Fruit fly (Drosophila melanogaster) whole organism, embryonic: Measurements from ENCODE around the gene Ntf-2.

Experiments
- Awh ChIP-seq: fragments of 200-800 bp; sonication (Bioruptor generic); IDR thresholded peaks from 2 replicates; pipeline ENCODE4, ENCODE4 v1.3.6; 2022; ENCODE audit warnings: missing biosample characterization, missing genetic modification characterization
- Bdp1 ChIP-seq: fragments of 200-800 bp; sonication (Bioruptor generic); optimal IDR thresholded peaks from 3 replicates; lab custom pipeline; 2016; ENCODE audit warnings: missing biosample characterization, missing genetic modification characterization
- CG10274 ChIP-seq: fragments of 200-800 bp; sonication (Bioruptor generic); optimal IDR thresholded peaks from 3 replicates; lab custom pipeline; 2017; ENCODE audit warnings: missing biosample characterization, mild to moderate bottlenecking, missing genetic modification characterization
- CG10321 ChIP-seq: fragments of 200-800 bp; sonication (Bioruptor generic); IDR thresholded peaks from 2 replicates; pipeline ENCODE4 v1.3.6; 2022; ENCODE audit warnings: missing biosample characterization, missing genetic modification characterization
- CG10565 ChIP-seq: fragments of 200-800 bp; sonication (Bioruptor generic); optimal IDR thresholded peaks from 3 replicates; lab custom pipeline; 2016; ENCODE audit warnings: missing biosample characterization, mild to moderate bottlenecking, missing genetic modification characterization
- CG12744 ChIP-seq: fragments of 200-800 bp; sonication (Bioruptor generic); optimal IDR thresholded peaks from 2 replicates; lab custom pipeline; 2016; ENCODE audit warnings: missing biosample characterization, missing genetic modification characterization
- CG13123 ChIP-seq: fragments of 200-800 bp; sonication (Bioruptor generic); optimal IDR thresholded peaks from 2 replicates; lab custom pipeline; 2016; ENCODE audit warnings: missing biosample characterization, missing genetic modification characterization
- CG13287 ChIP-seq: fragments of 200-800 bp; sonication (Bioruptor generic); IDR thresholded peaks from 2 replicates; pipeline ENCODE4 v1.3.6; 2022; ENCODE audit warnings: missing biosample characterization, missing genetic modification characterization; ENCODE audit not compliant: partially characterized antibody
- CG13775 ChIP-seq: fragments of 200-800 bp; sonication (Bioruptor generic); optimal IDR thresholded peaks from 3 replicates; lab custom pipeline; 2017; ENCODE audit warnings: missing biosample characterization, mild to moderate bottlenecking, missing genetic modification characterization
- CG18011 ChIP-seq: fragments of 200-800 bp; sonication (Bioruptor generic); optimal IDR thresholded peaks from 2 replicates; lab custom pipeline; 2017; ENCODE audit warnings: missing biosample characterization, missing genetic modification characterization, mild to moderate bottlenecking, moderate library complexity, missing genotype
- CG18599 ChIP-seq: fragments of 200-800 bp; sonication (Bioruptor generic); optimal IDR thresholded peaks from 3 replicates; lab custom pipeline; 2017; ENCODE audit warnings: missing biosample characterization, missing genetic modification characterization, mild to moderate bottlenecking, moderate library complexity, missing genetic modification reagents
- CG4328 ChIP-seq: fragments of 200-800 bp; sonication (Bioruptor generic); optimal IDR thresholded peaks from 3 replicates; lab custom pipeline; 2017; ENCODE audit warnings: missing biosample characterization, missing genetic modification reagents, missing genetic modification characterization
- CG6654 ChIP-seq: fragments of 200-800 bp; sonication (Bioruptor generic); optimal IDR thresholded peaks from 2 replicates; lab custom pipeline; 2017; ENCODE audit warnings: missing biosample characterization, mild to moderate bottlenecking, missing genetic modification characterization
- CG6791 ChIP-seq: fragments of 200-800 bp; sonication (Bioruptor generic); IDR thresholded peaks from 3 replicates; pipeline ENCODE4 v1.3.6; 2022; ENCODE audit warnings: missing biosample characterization, missing genetic modification characterization; ENCODE audit not compliant: partially characterized antibody
- CG6813 ChIP-seq: fragments of 200-800 bp; sonication (Bioruptor generic); optimal IDR thresholded peaks from 2 replicates; lab custom pipeline; 2017; ENCODE audit warnings: missing biosample characterization, missing genetic modification characterization, mild to moderate bottlenecking, moderate library complexity, missing genetic modification reagents
- CG7271 ChIP-seq: fragments of 200-800 bp; sonication (Bioruptor generic); optimal IDR thresholded peaks from 2 replicates; lab custom pipeline; 2018; ENCODE audit warnings: missing biosample characterization, mild to moderate bottlenecking, missing genetic modification characterization, moderate library complexity
- CG8359 ChIP-seq: fragments of 200-800 bp; sonication (Bioruptor generic); optimal IDR thresholded peaks from 2 replicates; lab custom pipeline; 2017; ENCODE audit warnings: missing biosample characterization, mild to moderate bottlenecking, missing genetic modification characterization, borderline replicate concordance
- CG8478 ChIP-seq: fragments of >200 bp; optimal IDR thresholded peaks from 2 replicates; lab custom pipeline; 2018
- CTCF ChIP-seq: fragments of 200-800 bp; sonication (Bioruptor generic); optimal IDR thresholded peaks from 2 replicates; lab custom pipeline; 2017; ENCODE audit warnings: missing biosample characterization, mild to moderate bottlenecking, missing genetic modification characterization, moderate library complexity
- Dbx ChIP-seq: fragments of 200-800 bp; sonication (Bioruptor generic); IDR thresholded peaks from 3 replicates; pipeline ENCODE4 v1.3.6; 2022; ENCODE audit warnings: missing biosample characterization, missing genetic modification characterization
- Dref ChIP-seq: fragments of 200-800 bp; sonication (Bioruptor generic); IDR thresholded peaks from 2 replicates; pipeline ENCODE4 v1.3.6; 2022; ENCODE audit warnings: missing biosample characterization, missing genetic modification characterization
- HLH4C ChIP-seq: fragments of 200-800 bp; sonication (Bioruptor generic); IDR thresholded peaks from 3 replicates; pipeline ENCODE4 v1.3.6; 2022; ENCODE audit warnings: missing biosample characterization, missing genetic modification characterization; ENCODE audit not compliant: partially characterized antibody
- Hr39 ChIP-seq: fragments of >200 bp; optimal IDR thresholded peaks from 2 replicates; lab custom pipeline; 2017
- Kr ChIP-seq: fragments of 200-800 bp; sonication (Bioruptor generic); optimal IDR thresholded peaks from 2 replicates; lab custom pipeline; 2017; ENCODE audit warnings: missing biosample characterization, mild to moderate bottlenecking, missing genetic modification characterization
- Mad ChIP-seq: fragments of 200-800 bp; sonication (Bioruptor generic); optimal IDR thresholded peaks from 2 replicates; lab custom pipeline; 2016; ENCODE audit warnings: missing biosample characterization, missing genetic modification characterization
- PHDP ChIP-seq: fragments of 200-800 bp; sonication (Bioruptor generic); optimal IDR thresholded peaks from 3 replicates; lab custom pipeline; 2018; ENCODE audit warnings: missing biosample characterization, mild to moderate bottlenecking, missing genetic modification characterization, moderate library complexity
- Ravus ChIP-seq: fragments of 200-800 bp; sonication (Bioruptor generic); IDR thresholded peaks from 2 replicates; pipeline ENCODE4 v1.3.6; 2022; ENCODE audit warnings: missing biosample characterization, missing genetic modification characterization
- aop ChIP-seq: fragments of 200-800 bp; sonication (Bioruptor generic); IDR thresholded peaks from 2 replicates; pipeline ENCODE4 v1.3.6; 2022; ENCODE audit warnings: missing biosample characterization, missing genetic modification characterization
- bab2 ChIP-seq: fragments of 200-800 bp; sonication (Bioruptor generic); optimal IDR thresholded peaks from 2 replicates; lab custom pipeline; 2016; ENCODE audit warnings: missing biosample characterization, missing genetic modification characterization
- bsh ChIP-seq, 2 experiments: fragments of 200-800 bp; sonication (Bioruptor generic); optimal IDR thresholded peaks; 2 replicates each; lab custom pipeline; 2017 to 2018; ENCODE audit warnings: mild to moderate bottlenecking in 2 of 2, missing biosample characterization in 2 of 2, missing genetic modification characterization in 2 of 2, moderate library complexity in 1 of 2
- crc ChIP-seq: fragments of 200-800 bp; sonication (Bioruptor generic); optimal IDR thresholded peaks from 2 replicates; lab custom pipeline; 2016; ENCODE audit warnings: missing biosample characterization, missing genetic modification characterization
- da ChIP-seq: fragments of 200-800 bp; sonication (Bioruptor generic); optimal IDR thresholded peaks from 2 replicates; lab custom pipeline; 2016; ENCODE audit warnings: missing biosample characterization, missing genetic modification characterization
- dysf ChIP-seq: fragments of 200-800 bp; sonication (Bioruptor generic); IDR thresholded peaks from 3 replicates; pipeline ENCODE4 v1.3.6; 2022; ENCODE audit warnings: missing biosample characterization, missing genetic modification characterization
- esg ChIP-seq: fragments of 200-800 bp; sonication (Bioruptor generic); conservative IDR thresholded peaks from 2 replicates; pipeline ENCODE4 v1.3.6; 2022; ENCODE audit warnings: missing biosample characterization, missing genetic modification characterization
- exex ChIP-seq: fragments of 200-800 bp; sonication (Bioruptor generic); optimal IDR thresholded peaks from 4 replicates; lab custom pipeline; 2018; ENCODE audit warnings: missing biosample characterization, mild to moderate bottlenecking, missing genetic modification characterization, moderate library complexity
- fd102C ChIP-seq: fragments of 200-800 bp; sonication (Bioruptor generic); optimal IDR thresholded peaks from 2 replicates; lab custom pipeline; 2018; ENCODE audit warnings: missing biosample characterization, mild to moderate bottlenecking, missing genetic modification characterization, moderate library complexity
- ind ChIP-seq: fragments of 200-800 bp; sonication (Bioruptor generic); optimal IDR thresholded peaks from 3 replicates; lab custom pipeline; 2016; ENCODE audit warnings: missing biosample characterization, missing genetic modification characterization
- inv ChIP-seq: fragments of 200-800 bp; sonication (Bioruptor generic); IDR thresholded peaks from 2 replicates; pipeline ENCODE4 v1.3.6; 2022; ENCODE audit warnings: missing biosample characterization, missing genetic modification characterization; ENCODE audit not compliant: partially characterized antibody
- onecut ChIP-seq: fragments of 200-800 bp; sonication (Bioruptor generic); IDR thresholded peaks from 2 replicates; pipeline ENCODE4 v1.3.6; 2022; ENCODE audit warnings: missing biosample characterization, missing genetic modification characterization
- pfk ChIP-seq: fragments of 200-800 bp; sonication (Bioruptor generic); optimal IDR thresholded peaks from 2 replicates; lab custom pipeline; 2018; ENCODE audit warnings: missing biosample characterization, mild to moderate bottlenecking, missing genetic modification characterization, moderate library complexity
- pita ChIP-seq: fragments of 200-800 bp; sonication (Bioruptor generic); optimal IDR thresholded peaks from 2 replicates; lab custom pipeline; 2017; ENCODE audit warnings: missing biosample characterization, mild to moderate bottlenecking, missing genetic modification characterization
- pnt ChIP-seq: fragments of 200-800 bp; sonication (Bioruptor generic); optimal IDR thresholded peaks from 3 replicates; lab custom pipeline; 2016; ENCODE audit warnings: missing biosample characterization, missing genetic modification characterization
- prd ChIP-seq, 3 experiments: fragments of >200 bp in 2 of 3; fragments of 200-800 bp in 1 of 3; sonication (Bioruptor generic) in 1 of 3; optimal IDR thresholded peaks in 2 of 3; IDR thresholded peaks in 1 of 3; 2 replicates in 2 of 3; 3 replicates in 1 of 3; pipeline versions ENCODE4 v1.3.6 to Lab custom; 2017 to 2022; ENCODE audit warnings: missing biosample characterization in 1 of 3, missing genetic modification characterization in 1 of 3
- sd ChIP-seq: fragments of 200-800 bp; sonication (Bioruptor generic); optimal IDR thresholded peaks from 3 replicates; lab custom pipeline; 2018; ENCODE audit warnings: missing biosample characterization, mild to moderate bottlenecking, missing genetic modification characterization, moderate library complexity
- sens ChIP-seq: fragments of 200-800 bp; sonication (Bioruptor generic); peaks from one replicate; lab custom pipeline; 2016; ENCODE audit warnings: missing biosample characterization, missing genetic modification characterization
- slp2 ChIP-seq: fragments of 200-800 bp; sonication (Bioruptor generic); optimal IDR thresholded peaks from 2 replicates; lab custom pipeline; 2016; ENCODE audit warnings: missing biosample characterization, missing genetic modification characterization
- ttk ChIP-seq: fragments of 200-800 bp; sonication (Bioruptor generic); IDR thresholded peaks from 2 replicates; pipeline ENCODE4 v2.1.2; 2022; ENCODE audit warnings: missing biosample characterization, missing genetic modification characterization
- unc-4 ChIP-seq: fragments of 200-800 bp; sonication (Bioruptor generic); IDR thresholded peaks from 2 replicates; pipeline ENCODE4 v1.3.6; 2022; ENCODE audit warnings: missing biosample characterization, missing genetic modification characterization; ENCODE audit not compliant: partially characterized antibody
- yki ChIP-seq: fragments of >200 bp; optimal IDR thresholded peaks from 3 replicates; lab custom pipeline; 2018
- zen ChIP-seq: fragments of 200-800 bp; sonication (Bioruptor generic); optimal IDR thresholded peaks from 3 replicates; lab custom pipeline; 2018; ENCODE audit warnings: missing biosample characterization, mild to moderate bottlenecking, missing genetic modification characterization, moderate library complexity

Ntf-2 gene

dm6 chrX:21044831-21045447, 9.7 kb downstream of the Ntf-2 start, which contains the start of gene Cbs (continued):
- TF ChIP-seq ttk (GFP tag; lab: Robert Waterston, UW) (peak; percentile 43; the same call in 1 of the 2 replicates), onecut (GFP tag; lab: Robert Waterston, UW) (peak; percentile 8), Dbx (GFP tag; lab: Robert Waterston, UW) (peak; percentile 63), esg (GFP tag; lab: Robert Waterston, UW) (peak; percentile 63), inv (no peak), Dref (GFP tag; lab: Robert Waterston, UW) (no peak), CG18599 (peak; percentile 71), CG6654 (GFP tag; lab: Kevin White, UChicago) (no peak), dysf (GFP tag; lab: Robert Waterston, UW) (peak; percentile 71), CG10565 (GFP tag; lab: Kevin White, UChicago) (no peak), CG13287 (peak; percentile 13; the same call in 1 of the 2 replicates), prd (optimal IDR thresholded peaks at IDR 0.05; lab: Kevin White, UChicago) (no peak), prd (GFP tag; IDR thresholded peaks at IDR 0.05; lab: Robert Waterston, UW) (peak; percentile 78), bsh (GFP tag; optimal IDR thresholded peaks at IDR 0.05; lab: Kevin White, UChicago) (peak in 1 of 2 experiments; percentile 59), CG12744 (GFP tag; lab: Kevin White, UChicago) (no peak), pita (GFP tag; lab: Kevin White, UChicago) (no peak), CG8478 (lab: Kevin White, UChicago) (no peak), pfk (GFP tag; lab: Kevin White, UChicago) (no peak), Mad (GFP tag; lab: Kevin White, UChicago) (no peak), CG13775 (GFP tag; lab: Kevin White, UChicago) (peak; percentile 74), CTCF (no peak), CG8359 (GFP tag; lab: Kevin White, UChicago) (peak; percentile 15), CG4328 (GFP tag; lab: Kevin White, UChicago) (peak; percentile 62), CG6791 (no peak), Kr (no peak), bab2 (no peak), CG10321 (GFP tag; lab: Robert Waterston, UW) (peak; percentile 37; the same call in 1 of the 2 replicates), fd102C (GFP tag; lab: Kevin White, UChicago) (no peak), sd (tag; lab: Kevin White, UChicago) (no peak), Awh (GFP tag; lab: Robert Waterston, UW) (peak; percentile 34; the same call in 1 of the 2 replicates), CG18011 (no peak), CG7271 (no peak), crc (GFP tag; lab: Kevin White, UChicago) (no peak), Ravus (GFP tag; lab: Robert Waterston, UW) (peak; percentile 23; the same call in 1 of the 2 replicates), aop (GFP tag; lab: Robert Waterston, UW) (no peak), Hr39 (lab: Kevin White, UChicago) (no peak), PHDP (tag; lab: Kevin White, UChicago) (peak; percentile 54), CG6813 (GFP tag; lab: Kevin White, UChicago) (peak; percentile 62), ind (GFP tag; lab: Kevin White, UChicago) (peak; percentile 56), zen (tag; lab: Kevin White, UChicago) (peak; percentile 2), exex (tag; lab: Kevin White, UChicago) (no peak), HLH4C (GFP tag; lab: Robert Waterston, UW) (no peak), yki (no peak), sens (GFP tag; lab: Kevin White, UChicago) (peak; percentile 75), pnt (GFP tag; lab: Kevin White, UChicago) (no peak), slp2 (GFP tag; lab: Kevin White, UChicago) (no peak), CG10274 (peak; percentile 16), da (GFP tag; lab: Kevin White, UChicago) (no peak), CG13123 (GFP tag; lab: Kevin White, UChicago) (peak; percentile 10), unc-4 (no peak), Bdp1 (GFP tag; lab: Kevin White, UChicago) (no peak)
